Worm (Caenorhabditis elegans) whole organism, L3 larva: Measurements from ENCODE around the gene F59A1.6.

Source experiments
- ama-1 ChIP-seq: fragments of 150-350 bp; optimal IDR thresholded peaks from 2 replicates; lab custom pipeline; 2018
- elt-3 ChIP-seq, 3 experiments: fragments of 150-350 bp in 1 of 3; sonication (generic microtip) in 2 of 3; optimal IDR thresholded peaks; 2 replicates in 2 of 3; 4 replicates in 1 of 3; lab custom pipeline; 2014 to 2017; ENCODE audit warnings: missing biosample characterization in 3 of 3, missing genetic modification characterization in 3 of 3
- fkh-10 ChIP-seq: sonication (generic microtip); optimal IDR thresholded peaks from 2 replicates; lab custom pipeline; 2017; ENCODE audit warnings: missing biosample characterization, missing genetic modification reagents, missing genetic modification characterization
- lin-15B ChIP-seq: fragments of 150-350 bp; optimal IDR thresholded peaks from 2 replicates; lab custom pipeline; 2014; ENCODE audit warnings: missing biosample characterization, missing genetic modification characterization
- nhr-11 ChIP-seq: fragments of 150-350 bp; optimal IDR thresholded peaks from 2 replicates; lab custom pipeline; 2014; ENCODE audit warnings: missing biosample characterization, missing genetic modification characterization
- nhr-25 ChIP-seq: sonication (generic microtip); optimal IDR thresholded peaks from 2 replicates; lab custom pipeline; 2017; ENCODE audit warnings: missing biosample characterization, missing genetic modification characterization
- pha-4 ChIP-seq: fragments of 150-350 bp; optimal IDR thresholded peaks from 2 replicates; lab custom pipeline; 2014; ENCODE audit warnings: missing biosample characterization, missing genetic modification reagents, missing genetic modification characterization
- snpc-4 ChIP-seq: fragments of 150-350 bp; optimal IDR thresholded peaks from 2 replicates; lab custom pipeline; 2014; ENCODE audit warnings: missing biosample characterization, missing genetic modification characterization
- zag-1 ChIP-seq: fragments of 150-350 bp; optimal IDR thresholded peaks from 2 replicates; lab custom pipeline; 2014; ENCODE audit warnings: missing biosample characterization, missing genetic modification characterization
- ztf-4 ChIP-seq: fragments of 150-350 bp; optimal IDR thresholded peaks from 2 replicates; lab custom pipeline; 2014; ENCODE audit warnings: missing biosample characterization, missing genetic modification characterization

- TF ChIP-seq fkh-10 (GFP tag; lab: Kevin White, UChicago) (no peak), pha-4 (tag; lab: Kevin White, UChicago) (peak; percentile 47), nhr-11 (tag; lab: Kevin White, UChicago) (no peak), ztf-4 (no peak), ama-1 (lab: Kevin White, UChicago) (no peak), elt-3 (tag; optimal IDR thresholded peaks at IDR 0.05; lab: Kevin White, UChicago) (no peak), lin-15B (tag; lab: Kevin White, UChicago) (no peak), zag-1 (no peak), snpc-4 (tag; lab: Kevin White, UChicago) (no peak), nhr-25 (no peak)
Measured at ce11 chrV:17721709-17722108, 36.8 kb downstream of the F59A1.6 start.
